Worm (Caenorhabditis elegans) whole organism, L4 larva: ENCODE results near the gene mtr-4.

Experiments
- D1046.2 ChIP-seq: fragments of 200-800 bp; sonication (Bioruptor generic); IDR thresholded peaks from 2 replicates; pipeline ENCODE4 v1.3.6; 2022; ENCODE audit warnings: missing genetic modification characterization, missing compliant biosample characterization
- F10B5.3 ChIP-seq: sonication (generic microtip); optimal IDR thresholded peaks from 2 replicates; lab custom pipeline; 2016; ENCODE audit warnings: mild to moderate bottlenecking, missing genetic modification characterization, missing compliant biosample characterization
- F26F4.8 ChIP-seq: fragments of 200-800 bp; sonication (Bioruptor generic); conservative IDR thresholded peaks from 2 replicates; pipeline ENCODE4 v1.3.6; 2022; ENCODE audit warnings: missing genetic modification characterization, missing compliant biosample characterization
- F37D6.2 ChIP-seq: sonication (generic microtip); optimal IDR thresholded peaks from 2 replicates; lab custom pipeline; 2016; ENCODE audit warnings: mild to moderate bottlenecking, missing genetic modification characterization, missing compliant biosample characterization
- F49E8.2 ChIP-seq: sonication (generic microtip); optimal IDR thresholded peaks from 2 replicates; lab custom pipeline; 2016; ENCODE audit warnings: missing compliant biosample characterization, mild to moderate bottlenecking, missing genetic modification characterization, borderline replicate concordance
- T26A8.4 ChIP-seq: fragments of 200-800 bp; sonication (Bioruptor generic); IDR thresholded peaks from 2 replicates; pipeline ENCODE4 v1.3.6; 2022; ENCODE audit warnings: missing genetic modification characterization, missing compliant biosample characterization
- Y105C5A.15 ChIP-seq: fragments of 200-800 bp; sonication (Bioruptor generic); IDR thresholded peaks from 2 replicates; pipeline ENCODE4 v1.3.6; 2022; ENCODE audit warnings: missing genetic modification characterization, missing compliant biosample characterization
- Y48G9A.11 ChIP-seq: fragments of 200-800 bp; sonication (Bioruptor generic); IDR thresholded peaks from 2 replicates; pipeline ENCODE4 v1.3.6; 2022; ENCODE audit warnings: missing genetic modification reagents, missing genetic modification characterization, missing compliant biosample characterization
- Y75B8A.6 ChIP-seq: fragments of 200-800 bp; sonication (Bioruptor generic); IDR thresholded peaks from 2 replicates; pipeline ENCODE4 v1.3.6; 2022; ENCODE audit warnings: missing genetic modification reagents, missing genetic modification characterization, missing compliant biosample characterization
- ama-1 ChIP-seq: fragments of 150-350 bp; optimal IDR thresholded peaks from 2 replicates; lab custom pipeline; 2014; ENCODE audit warnings: inconsistent platforms, mixed read lengths
- arid-1 ChIP-seq: fragments of 200-800 bp; sonication (Bioruptor generic); conservative IDR thresholded peaks from 2 replicates; pipeline ENCODE4 v1.3.6; 2022; ENCODE audit warnings: missing genetic modification reagents, missing genetic modification characterization, missing compliant biosample characterization
- ceh-44 ChIP-seq: fragments of 200-800 bp; sonication (Bioruptor generic); IDR thresholded peaks from 2 replicates; pipeline ENCODE4 v1.3.6; 2022; ENCODE audit warnings: missing genetic modification reagents, missing genetic modification characterization, missing compliant biosample characterization
- ctbp-1 ChIP-seq: fragments of 200-800 bp; sonication (Bioruptor generic); IDR thresholded peaks from 2 replicates; pipeline ENCODE4 v1.3.6; 2022; ENCODE audit warnings: missing genetic modification reagents, missing genetic modification characterization, missing compliant biosample characterization
- daf-19 ChIP-seq: fragments of 200-800 bp; sonication (Bioruptor generic); conservative IDR thresholded peaks from 2 replicates; pipeline ENCODE4 v1.3.6; 2022; ENCODE audit warnings: missing genetic modification characterization, missing compliant biosample characterization
- dmd-6 ChIP-seq: fragments of 200-800 bp; sonication (Bioruptor generic); IDR thresholded peaks from 2 replicates; pipeline ENCODE4 v1.3.6; 2022; ENCODE audit warnings: missing genetic modification reagents, missing genetic modification characterization, missing compliant biosample characterization
- dpl-1 ChIP-seq: fragments of 150-350 bp; optimal IDR thresholded peaks from 2 replicates; lab custom pipeline; 2014; ENCODE audit warnings: missing biosample characterization, missing genetic modification reagents, missing genetic modification characterization
- dve-1 ChIP-seq: sonication (generic microtip); optimal IDR thresholded peaks from 2 replicates; lab custom pipeline; 2017; ENCODE audit warnings: antibody characterized with exemption, mild to moderate bottlenecking, missing genetic modification characterization, missing compliant biosample characterization; ENCODE audit not compliant: insufficient read depth
- egl-27 ChIP-seq: sonication (generic microtip); optimal IDR thresholded peaks from 3 replicates; lab custom pipeline; 2017; ENCODE audit warnings: missing biosample characterization, missing genetic modification reagents, missing genetic modification characterization
- egl-43 ChIP-seq: fragments of 200-800 bp; sonication (Bioruptor generic); IDR thresholded peaks from 2 replicates; pipeline ENCODE4 v1.3.6; 2022; ENCODE audit warnings: missing genetic modification reagents, missing genetic modification characterization, missing compliant biosample characterization
- fos-1 ChIP-seq: fragments of 150-350 bp; optimal IDR thresholded peaks from 2 replicates; lab custom pipeline; 2014; ENCODE audit warnings: missing biosample characterization, missing genetic modification characterization
- hif-1 ChIP-seq, 2 experiments: sonication (generic microtip); optimal IDR thresholded peaks; 2 replicates each; lab custom pipeline; 2016 to 2017; ENCODE audit warnings: missing compliant biosample characterization in 2 of 2, missing genetic modification characterization in 2 of 2, missing genetic modification reagents in 2 of 2, missing genotype in 2 of 2, mild to moderate bottlenecking in 1 of 2
- hlh-11 ChIP-seq: fragments of 200-800 bp; sonication (Bioruptor generic); optimal IDR thresholded peaks from 2 replicates; lab custom pipeline; 2018; ENCODE audit warnings: mild to moderate bottlenecking, missing genetic modification characterization, missing compliant biosample characterization
- lim-7 ChIP-seq: fragments of 200-800 bp; sonication (Bioruptor generic); IDR thresholded peaks from 2 replicates; pipeline ENCODE4 v1.3.6; 2022; ENCODE audit warnings: missing genetic modification characterization, missing compliant biosample characterization
- lin-13 ChIP-seq: fragments of 150-350 bp; optimal IDR thresholded peaks from 2 replicates; lab custom pipeline; 2014; ENCODE audit warnings: missing biosample characterization, missing genetic modification reagents, missing genetic modification characterization
- lin-15B ChIP-seq: fragments of 150-350 bp; sonication (generic microtip); optimal IDR thresholded peaks from 3 replicates; lab custom pipeline; 2014; ENCODE audit warnings: missing biosample characterization, missing genetic modification characterization
- lin-38 ChIP-seq: fragments of 200-800 bp; sonication (Bioruptor generic); IDR thresholded peaks from 2 replicates; pipeline ENCODE4 v1.3.6; 2022; ENCODE audit warnings: missing genetic modification reagents, missing genetic modification characterization, missing compliant biosample characterization
- lsy-2 ChIP-seq, 2 experiments: fragments of 150-350 bp in 1 of 2; sonication (generic microtip) in 1 of 2; optimal IDR thresholded peaks; 2 replicates each; lab custom pipeline; 2014 to 2017; ENCODE audit warnings: missing biosample characterization in 2 of 2, missing genetic modification characterization in 2 of 2
- madf-9 ChIP-seq: fragments of 200-800 bp; sonication (Bioruptor generic); conservative IDR thresholded peaks from 2 replicates; pipeline ENCODE4 v1.3.6; 2022; ENCODE audit warnings: missing genetic modification reagents, missing genetic modification characterization, missing compliant biosample characterization
- mdt-29 ChIP-seq: fragments of 200-800 bp; sonication (Bioruptor generic); IDR thresholded peaks from 2 replicates; pipeline ENCODE4 v1.3.6; 2022; ENCODE audit warnings: missing genetic modification reagents, missing genetic modification characterization, missing compliant biosample characterization
- mxl-3 ChIP-seq: fragments of 200-800 bp; sonication (Bioruptor generic); optimal IDR thresholded peaks from 2 replicates; lab custom pipeline; 2018; ENCODE audit warnings: mild to moderate bottlenecking, missing genetic modification characterization, missing compliant biosample characterization
- nhr-102 ChIP-seq: sonication (generic microtip); optimal IDR thresholded peaks from 2 replicates; lab custom pipeline; 2016; ENCODE audit warnings: mild to moderate bottlenecking, missing genetic modification characterization, moderate library complexity, missing compliant biosample characterization
- nhr-111 ChIP-seq: fragments of 200-800 bp; sonication (Bioruptor generic); optimal IDR thresholded peaks from 2 replicates; lab custom pipeline; 2018; ENCODE audit warnings: mild to moderate bottlenecking, missing genetic modification characterization, missing compliant biosample characterization
- nhr-25 ChIP-seq: sonication (generic microtip); optimal IDR thresholded peaks from 2 replicates; lab custom pipeline; 2017; ENCODE audit warnings: missing genetic modification characterization, mild to moderate bottlenecking, missing compliant biosample characterization, antibody characterized with exemption, moderate library complexity, borderline replicate concordance; ENCODE audit not compliant: insufficient read depth
- nhr-28 ChIP-seq: fragments of 150-350 bp; optimal IDR thresholded peaks from 2 replicates; lab custom pipeline; 2014; ENCODE audit warnings: missing biosample characterization, missing genetic modification characterization
- nhr-41 ChIP-seq: fragments of 200-800 bp; sonication (Bioruptor generic); IDR thresholded peaks from 2 replicates; pipeline ENCODE4 v1.3.6; 2022; ENCODE audit warnings: missing genetic modification reagents, missing genetic modification characterization, missing compliant biosample characterization
- pha-4 ChIP-seq, 2 experiments: fragments of 150-350 bp in 1 of 2; fragments of 200-800 bp in 1 of 2; sonication (Bioruptor generic) in 1 of 2; IDR thresholded peaks in 1 of 2; optimal IDR thresholded peaks in 1 of 2; 2 replicates each; pipeline versions ENCODE4 v1.3.6 to Lab custom; 2014 to 2022; ENCODE audit warnings: missing genetic modification characterization in 2 of 2, missing genetic modification reagents in 2 of 2, missing biosample characterization in 1 of 2, missing compliant biosample characterization in 1 of 2
- rbr-2 ChIP-seq: sonication (generic microtip); optimal IDR thresholded peaks from 2 replicates; lab custom pipeline; 2016; ENCODE audit warnings: missing genotype, missing genetic modification characterization, missing compliant biosample characterization
- sdz-12 ChIP-seq: fragments of 200-800 bp; sonication (Bioruptor generic); optimal IDR thresholded peaks from 2 replicates; lab custom pipeline; 2018; ENCODE audit warnings: mild to moderate bottlenecking, missing genetic modification characterization, missing compliant biosample characterization
- set-16 ChIP-seq: fragments of 200-800 bp; sonication (Bioruptor generic); IDR thresholded peaks from 2 replicates; pipeline ENCODE4 v1.3.6; 2022; ENCODE audit warnings: missing genetic modification reagents, missing genetic modification characterization, missing compliant biosample characterization
- snpc-1.2 ChIP-seq: fragments of 200-800 bp; sonication (Bioruptor generic); IDR thresholded peaks from 2 replicates; pipeline ENCODE4 v1.3.6; 2022; ENCODE audit warnings: missing genetic modification reagents, missing genetic modification characterization, missing compliant biosample characterization
- snpc-4 ChIP-seq: fragments of 150-350 bp; optimal IDR thresholded peaks from 2 replicates; lab custom pipeline; 2014; ENCODE audit warnings: missing biosample characterization, missing genetic modification characterization
- spr-3 ChIP-seq: fragments of 200-800 bp; sonication (Bioruptor generic); optimal IDR thresholded peaks from 2 replicates; lab custom pipeline; 2018; ENCODE audit warnings: mild to moderate bottlenecking, missing genetic modification characterization, missing compliant biosample characterization
- tag-97 ChIP-seq: fragments of 200-800 bp; sonication (Bioruptor generic); IDR thresholded peaks from 2 replicates; pipeline ENCODE4 v1.3.6; 2022; ENCODE audit warnings: missing genetic modification characterization, missing compliant biosample characterization
- unc-130 ChIP-seq: sonication (generic microtip); optimal IDR thresholded peaks from 2 replicates; lab custom pipeline; 2016; ENCODE audit warnings: missing genetic modification reagents, missing genetic modification characterization, missing compliant biosample characterization
- vab-7 ChIP-seq: fragments of 200-800 bp; sonication (Bioruptor generic); IDR thresholded peaks from 2 replicates; pipeline ENCODE4 v1.3.6; 2022; ENCODE audit warnings: missing genetic modification reagents, missing genetic modification characterization, missing compliant biosample characterization
- zag-1 ChIP-seq: fragments of 150-350 bp; optimal IDR thresholded peaks from 2 replicates; lab custom pipeline; 2014; ENCODE audit warnings: missing biosample characterization, missing genetic modification characterization
- zfp-2 ChIP-seq: sonication (generic microtip); optimal IDR thresholded peaks from 2 replicates; lab custom pipeline; 2016; ENCODE audit warnings: mild to moderate bottlenecking, missing genetic modification characterization, missing compliant biosample characterization
- zfp-3 ChIP-seq: fragments of 200-800 bp; sonication (Bioruptor generic); conservative IDR thresholded peaks from 2 replicates; pipeline ENCODE4 v1.3.6; 2022; ENCODE audit warnings: missing genetic modification reagents, missing genetic modification characterization, missing compliant biosample characterization
- ztf-7 ChIP-seq: fragments of 150-350 bp; optimal IDR thresholded peaks from 2 replicates; lab custom pipeline; 2014; ENCODE audit warnings: missing biosample characterization, missing genetic modification characterization

The mtr-4 gene

DNA sequence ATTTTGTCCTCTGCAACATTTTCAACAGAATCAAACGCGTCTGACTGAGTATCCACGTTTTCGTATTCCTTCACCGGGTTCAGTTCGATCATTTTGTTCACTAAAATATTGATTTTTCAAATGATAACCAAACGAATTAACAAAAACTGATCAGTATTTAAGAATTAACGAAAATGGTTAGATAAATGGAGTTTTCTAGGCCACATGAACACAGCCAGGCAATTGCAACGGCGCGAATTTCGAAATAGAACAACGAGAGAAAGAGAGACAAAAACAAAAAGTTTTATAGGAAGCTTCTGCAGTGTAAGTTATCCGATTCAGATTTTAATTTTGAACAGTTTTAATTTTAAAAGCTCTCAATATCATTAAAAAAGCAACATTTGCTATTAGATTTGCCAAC lies 48.0 kb upstream of the mtr-4 start, which contains the start of gene sna-2 (continued):
- TF ChIP-seq tag-97 (GFP tag; lab: Robert Waterston, UW), result no peak
- no peak for TF ChIP-seq mdt-29
- no peak for TF ChIP-seq ctbp-1 (GFP tag; lab: Robert Waterston, UW)
- TF ChIP-seq lin-15B (tag; lab: Kevin White, UChicago), result no peak

DNA sequence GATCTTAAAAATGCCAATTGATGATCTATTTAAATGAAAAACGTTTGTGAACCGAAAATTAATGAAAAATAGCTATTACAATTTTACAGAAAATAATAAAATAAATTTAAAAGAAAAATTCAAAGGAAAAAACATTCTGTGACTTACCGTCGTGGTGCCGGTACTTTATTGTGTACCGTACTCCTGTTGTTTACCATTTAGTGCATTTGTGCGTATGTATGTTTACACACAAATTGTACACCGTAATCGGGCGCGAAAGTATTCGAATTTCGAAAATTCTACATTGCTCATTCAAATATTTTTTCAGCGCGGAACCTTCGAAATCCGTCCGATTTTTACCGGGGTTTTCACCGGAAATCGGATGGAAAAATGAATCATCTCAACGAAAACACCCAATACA lies 47.5 kb upstream of the mtr-4 start, which contains the start of gene T13F2.6:
TSS of gene T13F2.6 (plus strand) at position 306 of the 400 bp plus-strand sequence.
- 0 out of 2 replicates have a peak, but pooled peaks have one; percentile 22 for TF ChIP-seq vab-7 (GFP tag; lab: Robert Waterston, UW)
- no peak for TF ChIP-seq lin-13 (GFP tag; lab: Kevin White, UChicago)
- TF ChIP-seq F10B5.3 (tag; lab: Kevin White, UChicago), result no peak
- TF ChIP-seq mxl-3 (GFP tag; lab: Kevin White, UChicago), result no peak
- no peak for TF ChIP-seq fos-1 (tag; lab: Kevin White, UChicago)
- 0 out of 2 replicates have a peak, but pooled peaks have one; percentile 35 for TF ChIP-seq ceh-44 (GFP tag; lab: Robert Waterston, UW)
- TF ChIP-seq ama-1 (lab: Kevin White, UChicago), result no peak
- no peak for TF ChIP-seq nhr-28 (tag; lab: Kevin White, UChicago)
- no peak for TF ChIP-seq egl-43
- no peak for TF ChIP-seq nhr-41 (GFP tag; lab: Robert Waterston, UW)
- peak; percentile 42; the same call in 1 of the 2 replicates for TF ChIP-seq arid-1 (GFP tag; lab: Robert Waterston, UW)
- no peak for TF ChIP-seq set-16 (GFP tag; lab: Robert Waterston, UW)
- no peak for TF ChIP-seq nhr-25
- TF ChIP-seq Y105C5A.15, result no peak
- no peak for TF ChIP-seq hif-1 (tag; optimal IDR thresholded peaks at IDR 0.05; lab: Kevin White, UChicago)
- no peak for TF ChIP-seq T26A8.4 (GFP tag; lab: Robert Waterston, UW)
- no peak for TF ChIP-seq pha-4 (GFP tag; IDR thresholded peaks at IDR 0.05; lab: Robert Waterston, UW)
- no peak for TF ChIP-seq pha-4 (tag; optimal IDR thresholded peaks at IDR 0.05; lab: Kevin White, UChicago)
- TF ChIP-seq daf-19 (GFP tag; lab: Robert Waterston, UW), result no peak
- TF ChIP-seq ztf-7 (tag; lab: Kevin White, UChicago), result no peak
- peak; percentile 79; the same call in 1 of the 2 replicates for TF ChIP-seq Y48G9A.11
- no peak for TF ChIP-seq rbr-2 (tag; lab: Kevin White, UChicago)
- no peak for TF ChIP-seq zag-1 (tag; lab: Kevin White, UChicago)
- TF ChIP-seq hlh-11 (tag; lab: Kevin White, UChicago), result no peak
- no peak for TF ChIP-seq F26F4.8
- peak; percentile 75 for TF ChIP-seq lin-38 (GFP tag; lab: Robert Waterston, UW)
- no peak for TF ChIP-seq zfp-3
- no peak for TF ChIP-seq nhr-102
- peak; percentile 86 for TF ChIP-seq unc-130 (GFP tag; lab: Kevin White, UChicago)
- peak in 1 of 2 experiments; percentile 77 for TF ChIP-seq lsy-2 (tag; optimal IDR thresholded peaks at IDR 0.05; lab: Kevin White, UChicago)
- no peak for TF ChIP-seq nhr-111 (GFP tag; lab: Kevin White, UChicago)
- TF ChIP-seq madf-9 (GFP tag; lab: Robert Waterston, UW), result no peak
- TF ChIP-seq F49E8.2 (tag; lab: Kevin White, UChicago), result peak; percentile 86
- no peak for TF ChIP-seq egl-27 (tag; lab: Kevin White, UChicago)
- TF ChIP-seq snpc-4 (tag; lab: Kevin White, UChicago), result no peak
- no peak for TF ChIP-seq spr-3 (GFP tag; lab: Kevin White, UChicago)
- no peak for TF ChIP-seq F37D6.2 (tag; lab: Kevin White, UChicago)
- TF ChIP-seq dve-1 (tag; lab: Kevin White, UChicago), result no peak
- TF ChIP-seq Y75B8A.6 (GFP tag; lab: Robert Waterston, UW), result no peak
- peak; percentile 81 for TF ChIP-seq snpc-1.2 (GFP tag; lab: Robert Waterston, UW)
- TF ChIP-seq dmd-6 (GFP tag; lab: Robert Waterston, UW), result no peak
- TF ChIP-seq lim-7 (GFP tag; lab: Robert Waterston, UW), result no peak
- no peak for TF ChIP-seq zfp-2 (tag; lab: Kevin White, UChicago)
- TF ChIP-seq mdt-29, result no peak
- TF ChIP-seq D1046.2 (GFP tag; lab: Robert Waterston, UW), result no peak
- no peak for TF ChIP-seq dpl-1 (GFP tag; lab: Kevin White, UChicago)
- TF ChIP-seq sdz-12 (GFP tag; lab: Kevin White, UChicago), result no peak
